8 worm cellular contexts compared by ENCODE assay signal in the genomic region with DNA sequence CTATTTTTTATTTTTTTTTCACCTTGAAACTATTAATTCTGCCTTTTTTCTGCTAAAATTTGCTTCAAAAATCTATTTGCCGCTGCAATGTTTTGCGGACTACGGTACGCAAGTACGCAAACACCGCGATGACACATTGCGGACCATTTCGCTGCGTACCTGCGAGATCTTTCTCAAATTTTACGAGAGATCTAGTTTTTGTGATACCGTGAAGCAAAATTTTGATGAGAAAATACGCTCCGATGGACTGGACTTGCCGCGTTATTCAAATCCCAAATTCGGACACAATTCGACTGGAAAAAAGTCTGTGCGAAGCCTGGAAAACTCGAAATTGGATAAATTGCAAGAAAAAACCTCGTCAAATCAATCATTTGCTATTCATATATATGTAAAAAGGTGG.
TF ChIP-seq lines count a peak whose summit lies in the region.
"Not testable (repeated sequence)": the region's sequence is repeated elsewhere in the genome, so short reads cannot be mapped to it uniquely, and the experiment has no call there.

No protein-coding gene starts in this region.

TF ChIP-seq in whole organism, L1 larva, 84 proteins besides CTCF, POLR2A, EP300 and RAD21 (continues in another document):
- TF ChIP-seq nhr-20 (tag; optimal IDR thresholded peaks at IDR 0.05; lab: Kevin White, UChicago), result peak; percentile 46
- peak; percentile 24 for TF ChIP-seq swsn-7 (tag; optimal IDR thresholded peaks at IDR 0.05; lab: Kevin White, UChicago)
- TF ChIP-seq dsc-1 (tag; optimal IDR thresholded peaks at IDR 0.05; lab: Kevin White, UChicago), result peak; percentile 32
- peak; percentile 39 for TF ChIP-seq tbx-2 (tag; optimal IDR thresholded peaks at IDR 0.05; lab: Kevin White, UChicago)
- TF ChIP-seq nhr-85 (tag; lab: Kevin White, UChicago), result peak; percentile 58
- peak; percentile 3 for TF ChIP-seq C04F5.9 (tag; optimal IDR thresholded peaks at IDR 0.05; lab: Kevin White, UChicago)
- peak; percentile 44 for TF ChIP-seq xbp-1 (tag; optimal IDR thresholded peaks at IDR 0.05; lab: Kevin White, UChicago)
- TF ChIP-seq nhr-19 (GFP tag; conservative IDR thresholded peaks at IDR 0.05; lab: Robert Waterston, UW), result peak; percentile 98
- peak; percentile 77 for TF ChIP-seq nhr-47 (tag; optimal IDR thresholded peaks at IDR 0.05; lab: Kevin White, UChicago)
- peak; percentile 64 for TF ChIP-seq rnt-1 (tag; optimal IDR thresholded peaks at IDR 0.05; lab: Kevin White, UChicago)
- TF ChIP-seq lin-35 (GFP tag; optimal IDR thresholded peaks at IDR 0.05; lab: Kevin White, UChicago), result peak; percentile 31 to 60

TF ChIP-seq in whole organism, L2 larva, 48 proteins besides CTCF, POLR2A, EP300 and RAD21:
- TF ChIP-seq unc-55 (GFP tag; optimal IDR thresholded peaks at IDR 0.05; lab: Kevin White, UChicago), result peak; percentile 2
- peak; percentile 14 for TF ChIP-seq F13H6.1 (tag; optimal IDR thresholded peaks at IDR 0.05; lab: Kevin White, UChicago)
- peak; percentile 8 for TF ChIP-seq C34F6.9 (tag; optimal IDR thresholded peaks at IDR 0.05; lab: Kevin White, UChicago)
- peak; percentile 22 for TF ChIP-seq sma-3 (GFP tag; optimal IDR thresholded peaks at IDR 0.05; lab: Kevin White, UChicago)
- peak; percentile 77 to 85 for TF ChIP-seq lsy-2 (tag; optimal IDR thresholded peaks at IDR 0.05; lab: Kevin White, UChicago)
- peak; percentile 17 for TF ChIP-seq gmeb-1 (tag; optimal IDR thresholded peaks at IDR 0.05; lab: Kevin White, UChicago)

TF ChIP-seq in whole organism, L3 larva, 47 proteins besides CTCF, POLR2A, EP300 and RAD21:
- TF ChIP-seq tbx-2 (tag; optimal IDR thresholded peaks at IDR 0.05; lab: Kevin White, UChicago) (peak; percentile 27), lin-15B (tag; optimal IDR thresholded peaks at IDR 0.05; lab: Kevin White, UChicago) (peak; percentile 19), elt-2 (tag; optimal IDR thresholded peaks at IDR 0.05; lab: Kevin White, UChicago) (peak; percentile 1), nfya-1 (tag; optimal IDR thresholded peaks at IDR 0.05; lab: Kevin White, UChicago; ENCODE audit: insufficient read depth) (peak; percentile 22)

TF ChIP-seq in whole organism, L4 larva, 104 proteins besides CTCF, POLR2A, EP300 and RAD21 (continues in another document):
- TF ChIP-seq dmd-6 (GFP tag; IDR thresholded peaks at IDR 0.05; lab: Robert Waterston, UW), result peak; percentile 96
- TF ChIP-seq snpc-1.2 (GFP tag; IDR thresholded peaks at IDR 0.05; lab: Robert Waterston, UW), result peak; percentile 58; the same call in 1 of the 2 replicates
- TF ChIP-seq ceh-20 (GFP tag; IDR thresholded peaks at IDR 0.05; lab: Robert Waterston, UW), result peak; percentile 98
- TF ChIP-seq nhr-42 (GFP tag; IDR thresholded peaks at IDR 0.05; lab: Robert Waterston, UW), result peak; percentile 99
- peak; percentile 86 for TF ChIP-seq lin-1 (GFP tag; IDR thresholded peaks at IDR 0.05; lab: Robert Waterston, UW)
- TF ChIP-seq pha-4 (GFP tag; IDR thresholded peaks at IDR 0.05; lab: Robert Waterston, UW), result peak; percentile 93
- not testable (repeated sequence) for TF ChIP-seq pha-4 (tag; optimal IDR thresholded peaks at IDR 0.05; lab: Kevin White, UChicago)
- peak; percentile 95 for TF ChIP-seq ZK337.2 (GFP tag; IDR thresholded peaks at IDR 0.05; lab: Robert Waterston, UW)
- TF ChIP-seq lin-29 (GFP tag; IDR thresholded peaks at IDR 0.05; lab: Robert Waterston, UW), result peak; percentile 98
- peak; percentile 99 for TF ChIP-seq lin-38 (GFP tag; IDR thresholded peaks at IDR 0.05; lab: Robert Waterston, UW)
- peak in 1 of 2 experiments; percentile 96; a peak in 2 of 4 replicates for TF ChIP-seq madf-5 (GFP tag; IDR thresholded peaks at IDR 0.05; lab: Robert Waterston, UW)
- TF ChIP-seq mxl-3 (GFP tag; optimal IDR thresholded peaks at IDR 0.05; lab: Kevin White, UChicago), result peak; percentile 24
- TF ChIP-seq lsy-2 (tag; optimal IDR thresholded peaks at IDR 0.05; lab: Kevin White, UChicago), result peak; percentile 65 to 88

TF ChIP-seq in whole organism, early embryonic, 17 proteins besides CTCF, POLR2A, EP300 and RAD21:
- TF ChIP-seq pes-1 (GFP tag; IDR thresholded peaks at IDR 0.05; lab: Robert Waterston, UW), result peak; percentile 22; the same call in 1 of the 2 replicates

TF ChIP-seq in whole organism, midembryonic, 9 proteins besides CTCF, POLR2A, EP300 and RAD21:
- peak; percentile 24; the same call in 1 of the 2 replicates for TF ChIP-seq T22C8.4 (GFP tag; IDR thresholded peaks at IDR 0.05; lab: Robert Waterston, UW)
- TF ChIP-seq ztf-23 (GFP tag; IDR thresholded peaks at IDR 0.05; lab: Robert Waterston, UW), result peak; percentile 60; the same call in 1 of the 2 replicates

TF ChIP-seq in whole organism, mixed stage, embryonic, 35 proteins besides CTCF, POLR2A, EP300 and RAD21:
- peak; percentile 61 for TF ChIP-seq lsy-2 (tag; optimal IDR thresholded peaks at IDR 0.05; lab: Kevin White, UChicago)

TF ChIP-seq in whole organism, young adult, 124 proteins besides CTCF, POLR2A, EP300 and RAD21 (continues in another document):
- TF ChIP-seq attf-3 (GFP tag; conservative IDR thresholded peaks at IDR 0.05; lab: Robert Waterston, UW) (peak; percentile 80), pbrm-1 (GFP tag; IDR thresholded peaks at IDR 0.05; lab: Robert Waterston, UW) (peak; percentile 93), D2030.7 (GFP tag; IDR thresholded peaks at IDR 0.05; lab: Robert Waterston, UW) (peak; percentile 80), F37B4.10 (GFP tag; IDR thresholded peaks at IDR 0.05; lab: Robert Waterston, UW) (peak; percentile 93; the same call in 1 of the 2 replicates), Y79H2A.3 (GFP tag; conservative IDR thresholded peaks at IDR 0.05; lab: Robert Waterston, UW) (peak; percentile 79), lsl-1 (GFP tag; optimal IDR thresholded peaks at IDR 0.05; lab: Kevin White, UChicago) (peak; percentile 12), nhr-120 (GFP tag; IDR thresholded peaks at IDR 0.05; lab: Robert Waterston, UW) (0 out of 2 replicates have a peak, but pooled peaks have one; percentile 78), let-526 (GFP tag; IDR thresholded peaks at IDR 0.05; lab: Robert Waterston, UW) (peak; percentile 89), madf-8 (GFP tag; conservative IDR thresholded peaks at IDR 0.05; lab: Robert Waterston, UW) (peak; percentile 42; the same call in 1 of the 2 replicates), K11D2.4 (GFP tag; IDR thresholded peaks at IDR 0.05; lab: Robert Waterston, UW) (peak; percentile 98), dox-1 (GFP tag; IDR thresholded peaks at IDR 0.05; lab: Robert Waterston, UW) (peak; percentile 98), egl-44 (GFP tag; IDR thresholded peaks at IDR 0.05; lab: Robert Waterston, UW) (peak; percentile 88), attf-5 (GFP tag; optimal IDR thresholded peaks at IDR 0.05; lab: Kevin White, UChicago) (peak; percentile 50), hmg-1.2 (GFP tag; IDR thresholded peaks at IDR 0.05; lab: Robert Waterston, UW) (peak; percentile 98), hmg-20 (GFP tag; IDR thresholded peaks at IDR 0.05; lab: Robert Waterston, UW) (peak; percentile 66; the same call in 1 of the 2 replicates), bed-1 (GFP tag; IDR thresholded peaks at IDR 0.05; lab: Robert Waterston, UW) (peak; percentile 95), nfyb-1 (GFP tag; IDR thresholded peaks at IDR 0.05; lab: Robert Waterston, UW) (peak; percentile 98), let-607 (tag; optimal IDR thresholded peaks at IDR 0.05; lab: Kevin White, UChicago) (peak in 1 of 2 experiments; percentile 28), F33H1.4 (GFP tag; IDR thresholded peaks at IDR 0.05; lab: Robert Waterston, UW) (peak; percentile 83), madf-6 (GFP tag; IDR thresholded peaks at IDR 0.05; lab: Robert Waterston, UW) (peak; percentile 44), lin-54 (GFP tag; optimal IDR thresholded peaks at IDR 0.05; lab: Kevin White, UChicago) (peak; percentile 67), ztf-28 (GFP tag; IDR thresholded peaks at IDR 0.05; lab: Robert Waterston, UW) (peak; percentile 86), ceh-100 (GFP tag; IDR thresholded peaks at IDR 0.05; lab: Robert Waterston, UW) (peak; percentile 88), rcor-1 (GFP tag; IDR thresholded peaks at IDR 0.05; lab: Robert Waterston, UW) (peak; percentile 89), mcd-1 (GFP tag; IDR thresholded peaks at IDR 0.05; lab: Robert Waterston, UW) (peak; percentile 99), egl-18 (GFP tag; IDR thresholded peaks at IDR 0.05; lab: Robert Waterston, UW) (0 out of 2 replicates have a peak, but pooled peaks have one; percentile 81), C06A6.2 (GFP tag; conservative IDR thresholded peaks at IDR 0.05; lab: Robert Waterston, UW) (peak; percentile 91), bed-2 (GFP tag; IDR thresholded peaks at IDR 0.05; lab: Robert Waterston, UW) (peak; percentile 93), ceh-91 (GFP tag; IDR thresholded peaks at IDR 0.05; lab: Robert Waterston, UW) (peak; percentile 90), ekl-4 (GFP tag; IDR thresholded peaks at IDR 0.05; lab: Robert Waterston, UW) (peak; percentile 89), egrh-3 (GFP tag; IDR thresholded peaks at IDR 0.05; lab: Robert Waterston, UW) (peak; percentile 63), sea-2 (GFP tag; IDR thresholded peaks at IDR 0.05; lab: Robert Waterston, UW) (peak; percentile 78; the same call in 1 of the 2 replicates), Y67H2A.10 (GFP tag; conservative IDR thresholded peaks at IDR 0.05; lab: Robert Waterston, UW) (peak; percentile 79), madf-3 (GFP tag; IDR thresholded peaks at IDR 0.05; lab: Robert Waterston, UW) (peak; percentile 90), lin-26 (GFP tag; IDR thresholded peaks at IDR 0.05; lab: Robert Waterston, UW) (peak; percentile 70; the same call in 1 of the 2 replicates), hsf-1 (GFP tag; IDR thresholded peaks at IDR 0.05; lab: Robert Waterston, UW) (peak; percentile 78), Y53G8AR.9 (GFP tag; conservative IDR thresholded peaks at IDR 0.05; lab: Robert Waterston, UW) (peak; percentile 94), Y56A3A.18 (GFP tag; IDR thresholded peaks at IDR 0.05; lab: Robert Waterston, UW) (peak; percentile 81; the same call in 1 of the 2 replicates), aptf-2 (GFP tag; conservative IDR thresholded peaks at IDR 0.05; lab: Robert Waterston, UW) (peak; percentile 86), cebp-1 (GFP tag; IDR thresholded peaks at IDR 0.05; lab: Robert Waterston, UW) (peak; percentile 91), cebp-1 (tag; optimal IDR thresholded peaks at IDR 0.05; lab: Kevin White, UChicago) (peak; percentile 53), C17E4.6 (GFP tag; IDR thresholded peaks at IDR 0.05; lab: Robert Waterston, UW) (peak; percentile 80), Y95B8A.8 (GFP tag; IDR thresholded peaks at IDR 0.05; lab: Robert Waterston, UW) (peak; percentile 87; the same call in 1 of the 2 replicates), ztf-6 (GFP tag; IDR thresholded peaks at IDR 0.05; lab: Robert Waterston, UW) (peak; percentile 86), aptf-3 (GFP tag; IDR thresholded peaks at IDR 0.05; lab: Robert Waterston, UW) (0 out of 2 replicates have a peak, but pooled peaks have one; percentile 17)
